Worm (Caenorhabditis elegans) whole organism, mixed stage, embryonic: ENCODE results near the gene F44E5.17.

Experiments
- ceh-43 ChIP-seq: fragments of 200-800 bp; sonication (Bioruptor generic); optimal IDR thresholded peaks from 2 replicates; lab custom pipeline; 2018; ENCODE audit warnings: mild to moderate bottlenecking, missing genetic modification characterization, moderate library complexity, missing compliant biosample characterization
- lsy-2 ChIP-seq: fragments of 150-350 bp; optimal IDR thresholded peaks from 2 replicates; lab custom pipeline; 2014; ENCODE audit warnings: missing biosample characterization, missing genetic modification characterization
- snpc-4 ChIP-seq: fragments of 150-350 bp; optimal IDR thresholded peaks from 2 replicates; lab custom pipeline; 2014; ENCODE audit warnings: missing biosample characterization, missing genetic modification characterization
- unc-39 ChIP-seq: fragments of 150-350 bp; optimal IDR thresholded peaks from 2 replicates; lab custom pipeline; 2014; ENCODE audit warnings: missing biosample characterization, missing genetic modification characterization

ce11 chrII:11724362-11724761 lies 24.0 kb downstream of the F44E5.17 start:
- TF ChIP-seq lsy-2, result no peak
- TF ChIP-seq ceh-43, result no peak
- TF ChIP-seq snpc-4 (tag; lab: Kevin White, UChicago), result no peak
- TF ChIP-seq unc-39 (tag; lab: Kevin White, UChicago), result no peak
